Fruit fly (Drosophila melanogaster) whole organism, embryonic: ENCODE data around the gene spdo.

Experiments
- CG12942 ChIP-seq: fragments of 200-800 bp; sonication (Bioruptor generic); optimal IDR thresholded peaks from 3 replicates; lab custom pipeline; 2016; ENCODE audit warnings: missing biosample characterization, missing genetic modification characterization
- CG18619 ChIP-seq: fragments of 200-800 bp; sonication (Bioruptor generic); optimal IDR thresholded peaks from 3 replicates; lab custom pipeline; 2017; ENCODE audit warnings: missing biosample characterization, mild to moderate bottlenecking, missing genetic modification characterization
- CG4360 ChIP-seq: fragments of 200-800 bp; sonication (Bioruptor generic); IDR thresholded peaks from 2 replicates; pipeline ENCODE4 v1.3.6; 2022; ENCODE audit warnings: missing biosample characterization, missing genetic modification characterization
- CG6765 ChIP-seq: fragments of 200-800 bp; sonication (Bioruptor generic); optimal IDR thresholded peaks from 3 replicates; lab custom pipeline; 2017; ENCODE audit warnings: missing biosample characterization, mild to moderate bottlenecking, missing genetic modification characterization
- CG8924 ChIP-seq: fragments of 200-800 bp; optimal IDR thresholded peaks from 3 replicates; lab custom pipeline; 2019; ENCODE audit warnings: missing biosample characterization, mild to moderate bottlenecking, missing genetic modification characterization, moderate library complexity
- HLH54F ChIP-seq: fragments of 200-800 bp; sonication (Bioruptor generic); optimal IDR thresholded peaks from 3 replicates; lab custom pipeline; 2016; ENCODE audit warnings: missing biosample characterization, missing genetic modification characterization
- Hsf ChIP-seq: fragments of 200-800 bp; sonication (Bioruptor generic); optimal IDR thresholded peaks from 3 replicates; lab custom pipeline; 2016; ENCODE audit warnings: missing biosample characterization, missing genetic modification characterization
- dysf ChIP-seq: fragments of 200-800 bp; sonication (Bioruptor generic); IDR thresholded peaks from 3 replicates; pipeline ENCODE4 v1.3.6; 2022; ENCODE audit warnings: missing biosample characterization, missing genetic modification characterization

DNA sequence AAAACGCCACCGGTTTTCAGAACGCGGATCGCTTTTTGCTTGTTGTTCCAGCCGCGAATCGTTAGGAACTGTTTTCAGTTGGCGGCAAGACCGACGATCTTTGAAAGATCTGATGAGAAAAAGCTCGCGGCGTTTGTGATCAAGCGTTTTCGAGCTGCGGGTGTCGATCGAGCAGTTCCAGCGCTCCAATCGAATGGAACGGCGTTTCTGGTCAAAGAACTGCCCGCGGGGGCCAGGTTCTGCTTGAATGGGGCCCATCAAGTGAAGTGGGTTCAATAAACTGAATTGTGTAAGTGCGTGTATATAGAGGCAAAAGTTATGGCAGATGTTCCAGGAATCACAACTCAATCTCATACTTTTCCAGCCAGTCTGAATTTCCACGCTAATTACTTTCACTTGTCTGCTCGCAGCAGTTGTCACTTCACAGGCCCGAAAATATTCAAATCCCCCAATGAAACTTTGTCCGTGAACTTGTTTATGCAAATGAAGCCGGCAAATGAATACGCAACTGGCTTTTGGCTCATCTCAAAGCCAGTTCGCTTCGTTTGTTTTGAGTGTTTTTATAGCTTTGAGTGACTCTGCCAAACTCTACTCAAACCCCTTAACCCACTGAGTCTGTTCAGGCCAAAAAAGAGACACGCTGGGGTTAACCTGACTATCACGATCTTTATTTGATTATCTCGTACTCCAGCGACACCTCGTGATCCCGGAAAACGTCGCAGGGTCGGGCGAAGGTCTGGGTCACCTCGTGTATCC is 19.8 kb downstream of the spdo start, which contains the start of gene PH4alphaMP:
- TF ChIP-seq CG8924 (tag; lab: Kevin White, UChicago) (no peak), CG12942 (GFP tag; lab: Kevin White, UChicago) (no peak), CG6765 (no peak), CG18619 (GFP tag; lab: Kevin White, UChicago) (no peak), Hsf (GFP tag; lab: Kevin White, UChicago) (no peak), dysf (GFP tag; lab: Robert Waterston, UW) (no peak), HLH54F (GFP tag; lab: Kevin White, UChicago) (no peak), CG4360 (no peak)
